Worm (Caenorhabditis elegans) whole organism, L1 larva: Measurements from ENCODE around the gene T25B9.4.

ENCODE experiments used
- Y116A8C.19 ChIP-seq: sonication (generic microtip); optimal IDR thresholded peaks from 2 replicates; lab custom pipeline; 2016; ENCODE audit warnings: missing compliant biosample characterization, missing genetic modification characterization, borderline replicate concordance
- aha-1 ChIP-seq: fragments of 150-350 bp; optimal IDR thresholded peaks from 2 replicates; lab custom pipeline; 2014; ENCODE audit warnings: missing biosample characterization, missing genetic modification characterization
- ama-1 ChIP-seq: fragments of 150-350 bp; optimal IDR thresholded peaks from 2 replicates; lab custom pipeline; 2014
- ceh-8 ChIP-seq: fragments of 200-800 bp; sonication (Bioruptor generic); optimal IDR thresholded peaks from 2 replicates; lab custom pipeline; 2018; ENCODE audit warnings: mild to moderate bottlenecking, missing genetic modification characterization, moderate library complexity, missing compliant biosample characterization
- dpl-1 ChIP-seq, 3 experiments: fragments of 150-350 bp in 2 of 3; sonication (generic microtip) in 1 of 3; optimal IDR thresholded peaks; 2 replicates each; lab custom pipeline; 2014 to 2017; ENCODE audit warnings: missing biosample characterization in 3 of 3, missing genetic modification characterization in 3 of 3, missing genetic modification reagents in 3 of 3
- dsc-1 ChIP-seq: sonication (generic microtip); optimal IDR thresholded peaks from 2 replicates; lab custom pipeline; 2016; ENCODE audit warnings: mild to moderate bottlenecking, missing genetic modification characterization, missing compliant biosample characterization
- efl-1 ChIP-seq, 4 experiments: fragments of 150-350 bp; optimal IDR thresholded peaks in 3 of 4; peaks in 1 of 4; 1 replicate in 1 of 4; 2 replicates in 3 of 4; lab custom pipeline; 2014; ENCODE audit warnings: missing biosample characterization in 2 of 4, missing genetic modification characterization in 2 of 4, missing genetic modification reagents in 2 of 4
- efl-3 ChIP-seq: fragments of 200-800 bp; sonication (Bioruptor generic); optimal IDR thresholded peaks from 2 replicates; lab custom pipeline; 2018; ENCODE audit warnings: mild to moderate bottlenecking, missing genetic modification characterization, missing compliant biosample characterization
- egl-27 ChIP-seq, 2 experiments: fragments of 150-350 bp in 1 of 2; sonication (generic microtip); optimal IDR thresholded peaks; 3 replicates each; lab custom pipeline; 2017 to 2018; ENCODE audit warnings: missing biosample characterization in 2 of 2, missing genetic modification characterization in 2 of 2, missing genetic modification reagents in 2 of 2
- elt-2 ChIP-seq: sonication (generic microtip); optimal IDR thresholded peaks from 2 replicates; lab custom pipeline; 2016; ENCODE audit warnings: missing genetic modification characterization, mild to moderate bottlenecking, inconsistent platforms, missing compliant biosample characterization, missing genetic modification reagents
- fkh-4 ChIP-seq: sonication (generic microtip); optimal IDR thresholded peaks from 2 replicates; lab custom pipeline; 2016; ENCODE audit warnings: missing compliant biosample characterization, missing genetic modification characterization, borderline replicate concordance
- grh-1 ChIP-seq: fragments of 200-800 bp; sonication (Bioruptor generic); IDR thresholded peaks from 2 replicates; pipeline ENCODE4 v1.3.6; 2022; ENCODE audit warnings: missing genetic modification reagents, missing genetic modification characterization, missing compliant biosample characterization
- hpl-2 ChIP-seq: fragments of 150-350 bp; optimal IDR thresholded peaks from 2 replicates; lab custom pipeline; 2014; ENCODE audit warnings: missing biosample characterization, missing genetic modification reagents, missing genetic modification characterization
- irx-1 ChIP-seq: sonication (generic microtip); optimal IDR thresholded peaks from 2 replicates; lab custom pipeline; 2016; ENCODE audit warnings: missing genetic modification characterization, missing compliant biosample characterization
- lin-14 ChIP-seq: fragments of 200-800 bp; sonication (Bioruptor generic); optimal IDR thresholded peaks from 2 replicates; lab custom pipeline; 2018; ENCODE audit warnings: mild to moderate bottlenecking, missing genetic modification characterization, moderate library complexity, missing compliant biosample characterization
- lin-35 ChIP-seq, 2 experiments: fragments of 150-350 bp; optimal IDR thresholded peaks; 2 replicates each; lab custom pipeline; 2014; ENCODE audit warnings: missing biosample characterization in 2 of 2, missing genetic modification characterization in 2 of 2, missing genetic modification reagents in 2 of 2
- lsy-2 ChIP-seq, 2 experiments: fragments of 150-350 bp; optimal IDR thresholded peaks; 2 replicates each; lab custom pipeline; 2014; ENCODE audit warnings: missing biosample characterization in 2 of 2, missing genetic modification characterization in 2 of 2
- mab-9 ChIP-seq: fragments of 200-800 bp; sonication (Bioruptor generic); IDR thresholded peaks from 2 replicates; pipeline ENCODE4 v1.3.6; 2022; ENCODE audit warnings: missing genetic modification reagents, missing genetic modification characterization, missing compliant biosample characterization
- mef-2 ChIP-seq: fragments of 150-350 bp; optimal IDR thresholded peaks from 2 replicates; lab custom pipeline; 2014; ENCODE audit warnings: missing biosample characterization, missing genetic modification characterization
- nhr-11 ChIP-seq: fragments of 150-350 bp; optimal IDR thresholded peaks from 2 replicates; lab custom pipeline; 2014; ENCODE audit warnings: missing biosample characterization, missing genetic modification characterization
- nhr-47 ChIP-seq: sonication (generic microtip); optimal IDR thresholded peaks from 2 replicates; lab custom pipeline; 2016; ENCODE audit warnings: mild to moderate bottlenecking, missing genetic modification characterization, moderate library complexity, missing compliant biosample characterization
- nhr-76 ChIP-seq: sonication (generic microtip); optimal IDR thresholded peaks from 2 replicates; lab custom pipeline; 2017; ENCODE audit warnings: missing biosample characterization, missing genetic modification characterization
- nhr-85 ChIP-seq: sonication (generic microtip); peaks from one replicate; lab custom pipeline; 2016; ENCODE audit warnings: missing genetic modification characterization, inconsistent platforms, missing compliant biosample characterization
- skn-1 ChIP-seq: fragments of 150-350 bp; optimal IDR thresholded peaks from 2 replicates; lab custom pipeline; 2014; ENCODE audit warnings: missing biosample characterization, missing genetic modification characterization
- sptf-1 ChIP-seq: fragments of 150-350 bp; optimal IDR thresholded peaks from 2 replicates; lab custom pipeline; 2014; ENCODE audit warnings: missing biosample characterization, missing genetic modification characterization
- swsn-7 ChIP-seq: sonication (generic microtip); optimal IDR thresholded peaks from 2 replicates; lab custom pipeline; 2016; ENCODE audit warnings: missing genetic modification characterization, missing compliant biosample characterization
- tbx-2 ChIP-seq: sonication (generic microtip); optimal IDR thresholded peaks from 2 replicates; lab custom pipeline; 2016; ENCODE audit warnings: missing genetic modification characterization, missing compliant biosample characterization
- tlp-1 ChIP-seq: fragments of 150-350 bp; optimal IDR thresholded peaks from 2 replicates; lab custom pipeline; 2014; ENCODE audit warnings: missing biosample characterization, missing genetic modification characterization
- unc-62 ChIP-seq: fragments of 150-350 bp; optimal IDR thresholded peaks from 2 replicates; lab custom pipeline; 2014; ENCODE audit warnings: missing biosample characterization, missing genetic modification reagents, missing genetic modification characterization
- unc-86 ChIP-seq: sonication (generic microtip); optimal IDR thresholded peaks from 2 replicates; lab custom pipeline; 2016; ENCODE audit warnings: missing genetic modification characterization, missing compliant biosample characterization
- unc-98 ChIP-seq: fragments of 200-800 bp; sonication (Bioruptor generic); IDR thresholded peaks from 2 replicates; pipeline ENCODE4 v1.3.6; 2022; ENCODE audit warnings: missing genetic modification characterization, missing compliant biosample characterization
- xbp-1 ChIP-seq: sonication (generic microtip); optimal IDR thresholded peaks from 2 replicates; lab custom pipeline; 2016; ENCODE audit warnings: missing genetic modification characterization, missing compliant biosample characterization
- ztf-11 ChIP-seq, 2 experiments: sonication (generic microtip); optimal IDR thresholded peaks; 2 replicates each; lab custom pipeline; 2016 to 2017; ENCODE audit warnings: missing genetic modification characterization in 2 of 2, missing biosample characterization in 1 of 2, missing compliant biosample characterization in 1 of 2
- ztf-4 ChIP-seq: fragments of 150-350 bp; optimal IDR thresholded peaks from 2 replicates; lab custom pipeline; 2014; ENCODE audit warnings: missing biosample characterization, missing genetic modification characterization

Gene T25B9.4

DNA sequence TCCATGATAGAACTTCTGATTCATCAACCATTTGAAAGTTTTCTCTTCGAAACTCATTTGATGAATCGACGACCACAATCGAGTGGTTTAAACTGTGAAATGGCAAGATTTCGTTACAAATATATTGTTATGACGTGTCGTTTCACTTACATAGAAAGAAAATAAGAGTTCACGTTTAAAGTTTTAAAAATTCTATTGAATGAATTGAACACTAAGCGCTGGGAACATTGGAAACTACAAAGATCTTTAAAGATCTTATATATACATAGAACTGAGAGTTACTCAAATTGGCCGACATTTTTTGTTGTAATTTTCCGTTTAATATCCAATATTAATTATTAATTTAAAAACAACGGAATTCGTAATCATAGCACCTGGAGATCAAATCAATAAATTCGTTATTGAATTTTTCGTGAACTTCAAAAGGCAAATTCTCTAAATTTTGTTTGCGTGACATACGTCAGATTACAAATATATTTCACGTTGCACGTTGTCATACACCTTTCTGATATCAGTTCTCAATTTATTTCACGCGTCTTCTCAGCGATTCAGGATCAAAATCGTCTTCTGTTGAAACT is at the start of gene T25B9.4, which contains the start of gene T25B9.6:
Gene T25B9.4 (minus strand): TSS at position 101 of the 578 bp plus-strand sequence.
Gene T25B9.6 (plus strand): TSS at position 528 of the 578 bp plus-strand sequence.
- no peak for TF ChIP-seq unc-62 (GFP tag; lab: Kevin White, UChicago)
- TF ChIP-seq tbx-2 (tag; lab: Kevin White, UChicago), result no peak
- TF ChIP-seq fkh-4, result no peak
- no peak for TF ChIP-seq irx-1 (tag; lab: Kevin White, UChicago)
- TF ChIP-seq nhr-76 (tag; lab: Kevin White, UChicago), result no peak
- no peak for TF ChIP-seq egl-27 (tag; optimal IDR thresholded peaks at IDR 0.05; lab: Kevin White, UChicago)
- TF ChIP-seq unc-98 (GFP tag; lab: Robert Waterston, UW), result no peak
- TF ChIP-seq nhr-47 (tag; lab: Kevin White, UChicago), result no peak
- TF ChIP-seq efl-3 (GFP tag; lab: Kevin White, UChicago), result no peak
- TF ChIP-seq swsn-7 (tag; lab: Kevin White, UChicago), result no peak

DNA sequence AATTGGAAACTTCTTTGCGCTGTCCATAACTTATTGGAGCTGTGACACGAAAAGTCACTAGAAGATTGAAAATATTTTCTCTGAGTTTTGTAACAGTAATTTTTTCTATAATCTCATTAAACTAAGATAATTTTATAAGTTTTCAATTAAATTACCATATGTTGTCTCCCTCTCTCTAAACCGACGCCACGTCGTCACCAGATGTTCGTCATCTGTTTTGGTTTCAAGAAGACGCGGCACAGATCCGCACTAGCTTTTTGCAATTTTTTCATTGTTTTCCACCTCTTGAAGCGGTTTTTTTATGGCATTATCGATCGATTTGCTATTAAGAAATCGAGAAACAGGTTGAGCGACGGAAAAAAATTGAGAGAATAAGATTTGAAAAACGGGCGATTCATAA is 46.5 kb upstream of the T25B9.4 start:
- TF ChIP-seq xbp-1 (no peak), tlp-1 (no peak), dsc-1 (tag; lab: Kevin White, UChicago) (peak; percentile 84), mef-2 (tag; lab: Kevin White, UChicago) (no peak), nhr-76 (tag; lab: Kevin White, UChicago) (no peak), fkh-4 (peak; percentile 73), skn-1 (no peak)

DNA sequence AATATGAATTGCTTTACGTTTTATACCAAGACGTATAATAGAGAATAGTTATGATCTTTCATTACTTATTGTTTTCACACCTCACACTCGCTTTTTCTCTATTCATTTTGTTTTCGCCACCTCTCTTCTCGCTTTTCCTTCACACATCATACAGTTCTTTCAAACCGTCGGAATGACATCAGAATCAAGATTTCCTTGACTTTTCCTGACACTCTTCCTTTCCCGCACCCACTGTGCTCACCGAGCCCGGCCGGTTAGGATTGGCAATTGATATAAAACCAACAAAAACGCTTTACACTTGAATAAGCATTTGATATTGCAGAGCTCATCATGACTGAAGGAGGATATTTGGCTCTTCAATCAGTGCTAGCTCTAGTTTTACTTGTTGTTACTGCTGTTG is 41.8 kb upstream of the T25B9.4 start, which contains the start of gene zipt-2.1:
Gene zipt-2.1 (plus strand): TSS at position 301 of the 400 bp plus-strand sequence.
- TF ChIP-seq sptf-1 (tag; lab: Kevin White, UChicago) (no peak), grh-1 (no peak)

DNA sequence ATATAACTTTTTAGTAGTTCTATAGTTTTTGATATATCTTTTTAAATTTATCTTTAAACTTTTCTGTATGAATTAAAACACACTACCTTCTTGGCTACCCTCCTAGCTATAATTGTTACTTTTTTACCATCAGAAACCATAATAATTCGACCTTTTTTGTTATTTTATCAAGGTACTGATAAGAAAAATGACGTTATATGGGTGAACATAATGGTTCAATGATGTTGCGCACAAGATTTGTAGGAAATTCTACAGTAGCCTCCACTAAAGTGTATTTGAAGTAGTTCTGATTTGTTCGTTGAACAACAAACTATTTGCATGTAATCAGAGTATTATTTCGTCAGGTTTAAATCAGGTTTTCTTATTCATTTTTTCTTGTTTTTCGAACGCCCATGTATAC is 41.1 kb upstream of the T25B9.4 start:
- TF ChIP-seq efl-1 (optimal IDR thresholded peaks at IDR 0.05; lab: Kevin White, UChicago) (no peak), efl-1 (GFP tag; optimal IDR thresholded peaks at IDR 0.05 in 1 of 2; lab: Kevin White, UChicago) (peak in 1 of 2 experiments; percentile 78), dpl-1 (GFP tag; optimal IDR thresholded peaks at IDR 0.05; lab: Kevin White, UChicago) (no peak)

DNA sequence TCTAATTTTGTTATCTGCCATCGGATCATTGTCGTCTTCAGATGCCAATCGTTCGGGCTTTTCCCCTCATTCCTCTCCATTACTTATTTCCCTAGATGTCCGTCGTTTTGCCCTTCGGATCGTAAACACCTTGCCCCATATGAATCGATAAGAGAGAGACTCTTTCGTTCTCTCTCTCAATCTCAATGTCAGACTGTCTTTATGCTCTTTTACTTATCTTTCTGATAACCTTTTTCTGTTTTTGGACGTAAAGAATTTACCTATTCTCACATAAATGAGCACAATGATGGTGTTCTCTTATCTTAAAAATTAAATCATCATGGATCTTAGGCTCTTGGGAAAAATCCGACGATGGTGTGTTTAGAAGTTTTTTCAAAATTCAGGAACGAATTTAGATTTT is 39.2 kb upstream of the T25B9.4 start:
- TF ChIP-seq elt-2 (tag; lab: Kevin White, UChicago) (peak; percentile 64), efl-1 (optimal IDR thresholded peaks at IDR 0.05; lab: Kevin White, UChicago) (no peak), efl-1 (GFP tag; optimal IDR thresholded peaks at IDR 0.05 in 1 of 2; lab: Kevin White, UChicago) (no peak), irx-1 (tag; lab: Kevin White, UChicago) (no peak), ama-1 (lab: Kevin White, UChicago) (no peak), mab-9 (GFP tag; lab: Robert Waterston, UW) (no peak), unc-86 (tag; lab: Kevin White, UChicago) (no peak), aha-1 (tag; lab: Kevin White, UChicago) (no peak)

DNA sequence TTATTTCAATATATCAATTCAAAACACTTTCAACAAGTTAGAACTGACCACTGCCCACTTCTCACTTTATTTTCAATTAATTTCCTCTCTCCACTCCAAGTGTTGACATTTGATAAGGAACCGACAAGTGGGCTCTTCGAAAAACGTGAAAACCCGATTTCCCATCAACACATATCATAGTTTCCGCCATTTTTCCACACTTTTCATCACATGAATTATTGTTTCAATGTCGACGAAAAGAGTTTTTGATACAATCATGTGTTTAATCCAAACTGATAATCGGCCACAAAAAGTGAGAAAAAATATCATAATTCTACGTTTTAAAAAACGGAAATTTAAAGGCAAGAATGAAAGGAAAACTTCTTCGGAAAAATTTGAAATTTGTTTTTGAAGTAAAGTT is 38.2 kb upstream of the T25B9.4 start:
- peak; percentile 1 for TF ChIP-seq lin-14
- no peak for TF ChIP-seq Y116A8C.19 (tag; lab: Kevin White, UChicago)
- TF ChIP-seq hpl-2 (GFP tag; lab: Kevin White, UChicago), result no peak
- no peak for TF ChIP-seq egl-27 (tag; optimal IDR thresholded peaks at IDR 0.05; lab: Kevin White, UChicago)
- TF ChIP-seq elt-2 (tag; lab: Kevin White, UChicago), result peak; percentile 67
- TF ChIP-seq nhr-85 (tag; lab: Kevin White, UChicago), result no peak
- no peak for TF ChIP-seq nhr-11 (tag; lab: Kevin White, UChicago)
- TF ChIP-seq lin-35 (GFP tag; optimal IDR thresholded peaks at IDR 0.05; lab: Kevin White, UChicago), result peak in 1 of 2 experiments; percentile 24
- no peak for TF ChIP-seq xbp-1
- no peak for TF ChIP-seq lsy-2 (tag; optimal IDR thresholded peaks at IDR 0.05; lab: Kevin White, UChicago)
- TF ChIP-seq ztf-4 (tag; lab: Kevin White, UChicago), result no peak
- TF ChIP-seq ceh-8 (GFP tag; lab: Kevin White, UChicago), result no peak
- no peak for TF ChIP-seq ztf-11 (tag; optimal IDR thresholded peaks at IDR 0.05; lab: Kevin White, UChicago)
- TF ChIP-seq nhr-47 (tag; lab: Kevin White, UChicago), result no peak
